Fruit fly (Drosophila melanogaster) whole organism, embryonic: ENCODE results near the gene CG2493.
A peak's percentile ranks its signal among the peaks of the same experiment; 100 is the strongest.

Experiments used
- Aef1 ChIP-seq: fragments of 200-800 bp; sonication (Bioruptor generic); IDR thresholded peaks from 3 replicates; pipeline ENCODE4 v1.3.6; 2022; ENCODE audit warnings: missing biosample characterization, missing genetic modification characterization
- B-H2 ChIP-seq: fragments of 200-800 bp; sonication (Bioruptor generic); optimal IDR thresholded peaks from 2 replicates; lab custom pipeline; 2018; ENCODE audit warnings: missing biosample characterization, mild to moderate bottlenecking, missing genetic modification characterization
- BtbVII ChIP-seq: fragments of 200-800 bp; sonication (Bioruptor generic); optimal IDR thresholded peaks from 3 replicates; lab custom pipeline; 2017; ENCODE audit warnings: missing biosample characterization, mild to moderate bottlenecking, missing genetic modification characterization
- CG10209 ChIP-seq: fragments of 200-800 bp; sonication (Bioruptor generic); optimal IDR thresholded peaks from 3 replicates; lab custom pipeline; 2017; ENCODE audit warnings: missing biosample characterization, mild to moderate bottlenecking, missing genetic modification characterization, missing genetic modification reagents
- CG10431 ChIP-seq: fragments of 200-800 bp; sonication (Bioruptor generic); optimal IDR thresholded peaks from 3 replicates; lab custom pipeline; 2018; ENCODE audit warnings: missing biosample characterization, mild to moderate bottlenecking, missing genetic modification characterization
- CG11247 ChIP-seq: fragments of 200-800 bp; sonication (Bioruptor generic); IDR thresholded peaks from 2 replicates; pipeline ENCODE4 v1.3.6; 2022; ENCODE audit warnings: missing biosample characterization, missing genetic modification characterization
- CG12219 ChIP-seq: fragments of 200-800 bp; sonication (Bioruptor generic); optimal IDR thresholded peaks from 3 replicates; lab custom pipeline; 2018; ENCODE audit warnings: missing biosample characterization, mild to moderate bottlenecking, missing genetic modification characterization
- CG12299 ChIP-seq: fragments of 200-800 bp; sonication (Bioruptor generic); optimal IDR thresholded peaks from 2 replicates; lab custom pipeline; 2018; ENCODE audit warnings: missing biosample characterization, mild to moderate bottlenecking, missing genetic modification characterization
- CG12659 ChIP-seq: fragments of 200-800 bp; sonication (Bioruptor generic); optimal IDR thresholded peaks from 3 replicates; lab custom pipeline; 2017; ENCODE audit warnings: mild to moderate bottlenecking, missing biosample characterization, missing genetic modification reagents, missing genetic modification characterization
- CG12769 ChIP-seq: fragments of 200-800 bp; sonication (Bioruptor generic); optimal IDR thresholded peaks from 2 replicates; lab custom pipeline; 2019; ENCODE audit warnings: missing biosample characterization, mild to moderate bottlenecking, missing genetic modification characterization, moderate library complexity
- CG14860 ChIP-seq: fragments of 200-800 bp; sonication (Bioruptor generic); IDR thresholded peaks from 3 replicates; pipeline ENCODE4 v1.3.6; 2022; ENCODE audit warnings: missing biosample characterization, missing genetic modification characterization; ENCODE audit not compliant: partially characterized antibody
- CG16779 ChIP-seq: fragments of 200-800 bp; sonication (Bioruptor generic); IDR thresholded peaks from 2 replicates; pipeline ENCODE4 v1.3.6; 2022; ENCODE audit warnings: missing biosample characterization, missing genetic modification characterization
- CG18011 ChIP-seq: fragments of 200-800 bp; sonication (Bioruptor generic); optimal IDR thresholded peaks from 2 replicates; lab custom pipeline; 2017; ENCODE audit warnings: missing biosample characterization, missing genetic modification characterization, mild to moderate bottlenecking, moderate library complexity, missing genotype
- CG2875 ChIP-seq: fragments of 200-800 bp; sonication (Bioruptor generic); optimal IDR thresholded peaks from 2 replicates; lab custom pipeline; 2017; ENCODE audit warnings: missing biosample characterization, mild to moderate bottlenecking, missing genetic modification characterization, missing genetic modification reagents
- CG30020 ChIP-seq: fragments of 200-800 bp; optimal IDR thresholded peaks from 2 replicates; lab custom pipeline; 2019; ENCODE audit warnings: missing biosample characterization, mild to moderate bottlenecking, missing genetic modification characterization, moderate library complexity
- CG31224 ChIP-seq: fragments of 200-800 bp; sonication (Bioruptor generic); IDR thresholded peaks from 2 replicates; pipeline ENCODE4 v1.3.6; 2022; ENCODE audit warnings: missing biosample characterization, missing genetic modification characterization
- CG5180 ChIP-seq: fragments of 200-800 bp; sonication (Bioruptor generic); optimal IDR thresholded peaks from 3 replicates; lab custom pipeline; 2017; ENCODE audit warnings: missing biosample characterization, missing genetic modification characterization, mild to moderate bottlenecking, moderate library complexity, missing genetic modification reagents
- CG9437 ChIP-seq: fragments of 200-800 bp; sonication (Bioruptor generic); optimal IDR thresholded peaks from 2 replicates; lab custom pipeline; 2018; ENCODE audit warnings: missing biosample characterization, mild to moderate bottlenecking, missing genetic modification characterization
- CoRest ChIP-seq: fragments of 200-800 bp; sonication (Bioruptor generic); optimal IDR thresholded peaks from 3 replicates; lab custom pipeline; 2018; ENCODE audit warnings: missing biosample characterization, mild to moderate bottlenecking, missing genetic modification characterization, moderate library complexity
- Deaf1 ChIP-seq: fragments of 200-800 bp; optimal IDR thresholded peaks from 3 replicates; lab custom pipeline; 2019; ENCODE audit warnings: missing biosample characterization, mild to moderate bottlenecking, missing genetic modification characterization, moderate library complexity
- Ets65A ChIP-seq: fragments of 200-800 bp; sonication (Bioruptor generic); peaks from one replicate; lab custom pipeline; 2016; ENCODE audit warnings: missing biosample characterization, missing genetic modification characterization
- GATAe ChIP-seq: fragments of 200-800 bp; sonication (Bioruptor generic); conservative IDR thresholded peaks from 2 replicates; pipeline ENCODE4 v1.3.6; 2022; ENCODE audit warnings: missing biosample characterization, missing genetic modification characterization
- HLH3B ChIP-seq: fragments of 200-800 bp; sonication (Bioruptor generic); IDR thresholded peaks from 2 replicates; pipeline ENCODE4 v1.3.6; 2022; ENCODE audit warnings: missing biosample characterization, missing genetic modification characterization
- Hmx ChIP-seq: fragments of 200-800 bp; sonication (Bioruptor generic); optimal IDR thresholded peaks from 2 replicates; lab custom pipeline; 2016; ENCODE audit warnings: missing biosample characterization, missing genetic modification characterization
- Hr78 ChIP-seq, 2 experiments: fragments of 200-800 bp in 1 of 2; fragments of >200 bp in 1 of 2; sonication (Bioruptor generic) in 1 of 2; optimal IDR thresholded peaks; 2 replicates each; lab custom pipeline; 2017 to 2019; ENCODE audit warnings: missing biosample characterization in 2 of 2, missing genetic modification characterization in 2 of 2, mild to moderate bottlenecking in 1 of 2, moderate library complexity in 1 of 2
- Nf-YC ChIP-seq: fragments of 200-800 bp; optimal IDR thresholded peaks from 3 replicates; lab custom pipeline; 2019; ENCODE audit warnings: missing biosample characterization, mild to moderate bottlenecking, missing genetic modification characterization, moderate library complexity
- NfI ChIP-seq: fragments of 200-800 bp; sonication (Bioruptor generic); optimal IDR thresholded peaks from 3 replicates; lab custom pipeline; 2018; ENCODE audit warnings: missing biosample characterization, mild to moderate bottlenecking, missing genetic modification characterization, moderate library complexity
- Sox100B ChIP-seq: fragments of 200-800 bp; sonication (Bioruptor generic); optimal IDR thresholded peaks from 3 replicates; lab custom pipeline; 2018; ENCODE audit warnings: missing biosample characterization, mild to moderate bottlenecking, missing genetic modification characterization
- Ssrp ChIP-seq: fragments of 200-800 bp; sonication (Bioruptor generic); optimal IDR thresholded peaks from 2 replicates; lab custom pipeline; 2018; ENCODE audit warnings: missing biosample characterization, mild to moderate bottlenecking, missing genetic modification characterization, moderate library complexity
- Taf1 ChIP-seq: fragments of 200-800 bp; sonication (Bioruptor generic); IDR thresholded peaks from 2 replicates; pipeline ENCODE4 v1.3.6; 2022; ENCODE audit warnings: missing biosample characterization, missing genetic modification characterization
- amos ChIP-seq: fragments of 200-800 bp; sonication (Bioruptor generic); IDR thresholded peaks from 2 replicates; pipeline ENCODE4 v1.3.6; 2022; ENCODE audit warnings: missing biosample characterization, missing genetic modification characterization; ENCODE audit not compliant: partially characterized antibody
- bbx ChIP-seq: fragments of 200-800 bp; sonication (Bioruptor generic); IDR thresholded peaks from 2 replicates; pipeline ENCODE4 v1.3.6; 2022; ENCODE audit warnings: missing biosample characterization, missing genetic modification characterization; ENCODE audit not compliant: partially characterized antibody
- br ChIP-seq: fragments of >200 bp; optimal IDR thresholded peaks from 2 replicates; lab custom pipeline; 2017
- bsh ChIP-seq, 2 experiments: fragments of 200-800 bp; sonication (Bioruptor generic); optimal IDR thresholded peaks; 2 replicates each; lab custom pipeline; 2017 to 2018; ENCODE audit warnings: mild to moderate bottlenecking in 2 of 2, missing biosample characterization in 2 of 2, missing genetic modification characterization in 2 of 2, moderate library complexity in 1 of 2
- danr ChIP-seq: fragments of 200-800 bp; sonication (Bioruptor generic); IDR thresholded peaks from 2 replicates; pipeline ENCODE4 v1.3.6; 2022; ENCODE audit warnings: missing biosample characterization, missing genetic modification characterization
- ems ChIP-seq: fragments of 200-800 bp; sonication (Bioruptor generic); optimal IDR thresholded peaks from 3 replicates; lab custom pipeline; 2016; ENCODE audit warnings: missing biosample characterization, missing genetic modification characterization
- esg ChIP-seq: fragments of 200-800 bp; sonication (Bioruptor generic); conservative IDR thresholded peaks from 2 replicates; pipeline ENCODE4 v1.3.6; 2022; ENCODE audit warnings: missing biosample characterization, missing genetic modification characterization
- gcm2 ChIP-seq: fragments of 200-800 bp; sonication (Bioruptor generic); optimal IDR thresholded peaks from 2 replicates; lab custom pipeline; 2016; ENCODE audit warnings: missing biosample characterization, missing genetic modification characterization
- gt ChIP-seq: fragments of 200-800 bp; sonication (Bioruptor generic); IDR thresholded peaks from 2 replicates; pipeline ENCODE4 v1.3.6; 2022; ENCODE audit warnings: missing biosample characterization, missing genetic modification characterization
- hb ChIP-seq: fragments of 200-800 bp; sonication (Bioruptor generic); IDR thresholded peaks from 3 replicates; pipeline ENCODE4 v1.3.6; 2022; ENCODE audit warnings: missing biosample characterization, missing genetic modification characterization; ENCODE audit not compliant: partially characterized antibody
- hth ChIP-seq: fragments of >200 bp; optimal IDR thresholded peaks from 2 replicates; lab custom pipeline; 2017; ENCODE audit warnings: inconsistent platforms
- lilli ChIP-seq: fragments of 200-800 bp; sonication (Bioruptor generic); optimal IDR thresholded peaks from 3 replicates; lab custom pipeline; 2016; ENCODE audit warnings: missing biosample characterization, missing genetic modification characterization
- nau ChIP-seq: fragments of 200-800 bp; sonication (Bioruptor generic); optimal IDR thresholded peaks from 3 replicates; lab custom pipeline; 2017; ENCODE audit warnings: missing biosample characterization, mild to moderate bottlenecking, missing genetic modification characterization, missing genetic modification reagents
- pho ChIP-seq: fragments of 200-800 bp; sonication (Bioruptor generic); optimal IDR thresholded peaks from 2 replicates; lab custom pipeline; 2016; ENCODE audit warnings: missing biosample characterization, missing genetic modification characterization
- pnt ChIP-seq: fragments of 200-800 bp; sonication (Bioruptor generic); optimal IDR thresholded peaks from 3 replicates; lab custom pipeline; 2016; ENCODE audit warnings: missing biosample characterization, missing genetic modification characterization
- schlank ChIP-seq: fragments of 200-800 bp; sonication (Bioruptor generic); optimal IDR thresholded peaks from 2 replicates; lab custom pipeline; 2018; ENCODE audit warnings: missing biosample characterization, mild to moderate bottlenecking, missing genetic modification characterization
- slou ChIP-seq: fragments of 200-800 bp; sonication (Bioruptor generic); optimal IDR thresholded peaks from 3 replicates; lab custom pipeline; 2016; ENCODE audit warnings: missing biosample characterization, missing genetic modification characterization
- twi ChIP-seq: fragments of 200-800 bp; optimal IDR thresholded peaks from 2 replicates; lab custom pipeline; 2019; ENCODE audit warnings: missing biosample characterization, mild to moderate bottlenecking, missing genetic modification characterization, moderate library complexity
- unpg ChIP-seq: fragments of 200-800 bp; sonication (Bioruptor generic); optimal IDR thresholded peaks from 3 replicates; lab custom pipeline; 2018; ENCODE audit warnings: missing biosample characterization, mild to moderate bottlenecking, missing genetic modification characterization, moderate library complexity
- zen2 ChIP-seq: fragments of 200-800 bp; sonication (Bioruptor generic); IDR thresholded peaks from 3 replicates; pipeline ENCODE4 v1.3.6; 2022; ENCODE audit warnings: missing biosample characterization, missing genetic modification characterization; ENCODE audit not compliant: partially characterized antibody

CG2493 gene

dm6 chr2L:20414750-20415211 lies 48.5 kb downstream of the CG2493 start, which contains the start of gene CG10947 (continued):
- peak; percentile 68 for TF ChIP-seq CG18011 (GFP tag; lab: Kevin White, UChicago)
- TF ChIP-seq hth (lab: Kevin White, UChicago) = no peak
- TF ChIP-seq CoRest = peak; percentile 55
- TF ChIP-seq CG12659 (GFP tag; lab: Kevin White, UChicago) = peak; percentile 70
- TF ChIP-seq Deaf1 (tag; lab: Kevin White, UChicago) = no peak
- TF ChIP-seq gt (GFP tag; lab: Robert Waterston, UW) = no peak
- peak; percentile 63 for TF ChIP-seq unpg (GFP tag; lab: Kevin White, UChicago)
- no peak for TF ChIP-seq CG31224 (GFP tag; lab: Robert Waterston, UW)
- TF ChIP-seq CG10431 (GFP tag; lab: Kevin White, UChicago) = peak; percentile 66
- TF ChIP-seq Aef1 (GFP tag; lab: Robert Waterston, UW) = no peak
- peak; percentile 62 for TF ChIP-seq lilli (GFP tag; lab: Kevin White, UChicago)
- no peak for TF ChIP-seq Hmx (GFP tag; lab: Kevin White, UChicago)
- peak; percentile 58 for TF ChIP-seq CG10209 (GFP tag; lab: Kevin White, UChicago)
- peak; percentile 33 for TF ChIP-seq Ssrp
- TF ChIP-seq bbx (GFP tag; lab: Robert Waterston, UW) = peak; percentile 73
- no peak for TF ChIP-seq Taf1 (GFP tag; lab: Robert Waterston, UW)
- TF ChIP-seq Hr78 (GFP tag; optimal IDR thresholded peaks at IDR 0.05; lab: Kevin White, UChicago) = no peak
- TF ChIP-seq br = no peak
- peak; percentile 64 for TF ChIP-seq pho
- TF ChIP-seq Nf-YC (tag; lab: Kevin White, UChicago) = no peak
- 0 out of 3 replicates have a peak, but pooled peaks have one; percentile 27 for TF ChIP-seq zen2 (GFP tag; lab: Robert Waterston, UW)
- TF ChIP-seq CG2875 (GFP tag; lab: Kevin White, UChicago) = peak; percentile 65
- no peak for TF ChIP-seq esg
- no peak for TF ChIP-seq CG30020 (tag; lab: Kevin White, UChicago)
- peak; percentile 69 for TF ChIP-seq amos (GFP tag; lab: Robert Waterston, UW)
- TF ChIP-seq CG9437 = peak; percentile 95
- no peak for TF ChIP-seq slou (GFP tag; lab: Kevin White, UChicago)
- peak; percentile 14 for TF ChIP-seq BtbVII (GFP tag; lab: Kevin White, UChicago)
- TF ChIP-seq schlank (tag; lab: Kevin White, UChicago) = no peak
- TF ChIP-seq danr = no peak
- peak; percentile 69 for TF ChIP-seq CG11247
- TF ChIP-seq B-H2 (GFP tag; lab: Kevin White, UChicago) = peak; percentile 75
- peak; percentile 47 for TF ChIP-seq nau (GFP tag; lab: Kevin White, UChicago)
- peak; percentile 60 for TF ChIP-seq CG5180 (GFP tag; lab: Kevin White, UChicago)
- peak; percentile 46 for TF ChIP-seq Sox100B
- peak; percentile 69 for TF ChIP-seq HLH3B (GFP tag; lab: Robert Waterston, UW)
- no peak for TF ChIP-seq CG12299 (tag; lab: Kevin White, UChicago)
- TF ChIP-seq hb (GFP tag; lab: Robert Waterston, UW) = no peak
- peak; percentile 39 for TF ChIP-seq CG12219 (GFP tag; lab: Kevin White, UChicago)
- TF ChIP-seq bsh (GFP tag; optimal IDR thresholded peaks at IDR 0.05; lab: Kevin White, UChicago) = peak in 1 of 2 experiments; percentile 62
- TF ChIP-seq CG14860 = no peak
- TF ChIP-seq twi (tag; lab: Kevin White, UChicago) = no peak
- TF ChIP-seq ems (GFP tag; lab: Kevin White, UChicago) = peak; percentile 55
- no peak for TF ChIP-seq CG12769 (tag; lab: Kevin White, UChicago)
- TF ChIP-seq pnt (GFP tag; lab: Kevin White, UChicago) = peak; percentile 19
- TF ChIP-seq gcm2 = peak; percentile 49
- TF ChIP-seq Ets65A (GFP tag; lab: Kevin White, UChicago) = peak; percentile 91
- TF ChIP-seq CG16779 = no peak
- no peak for TF ChIP-seq GATAe (GFP tag; lab: Robert Waterston, UW)
- peak; percentile 82 for TF ChIP-seq NfI
